Worm (Caenorhabditis elegans) whole organism, L4 larva: ENCODE data around the gene C45B2.6.

Experiments
- ama-1 ChIP-seq: fragments of 150-350 bp; optimal IDR thresholded peaks from 2 replicates; lab custom pipeline; 2014; ENCODE audit warnings: inconsistent platforms, mixed read lengths
- fos-1 ChIP-seq: fragments of 150-350 bp; optimal IDR thresholded peaks from 2 replicates; lab custom pipeline; 2014; ENCODE audit warnings: missing biosample characterization, missing genetic modification characterization
- lin-13 ChIP-seq: fragments of 150-350 bp; optimal IDR thresholded peaks from 2 replicates; lab custom pipeline; 2014; ENCODE audit warnings: missing biosample characterization, missing genetic modification reagents, missing genetic modification characterization
- mdl-1 ChIP-seq, 2 experiments: fragments of 150-350 bp in 1 of 2; sonication (generic microtip) in 1 of 2; optimal IDR thresholded peaks; 2 replicates each; lab custom pipeline; 2014 to 2017; ENCODE audit warnings: missing biosample characterization in 2 of 2, missing genetic modification characterization in 2 of 2
- mxl-3 ChIP-seq: fragments of 200-800 bp; sonication (Bioruptor generic); optimal IDR thresholded peaks from 2 replicates; lab custom pipeline; 2018; ENCODE audit warnings: mild to moderate bottlenecking, missing genetic modification characterization, missing compliant biosample characterization
- nhr-77 ChIP-seq: fragments of 150-350 bp; optimal IDR thresholded peaks from 2 replicates; lab custom pipeline; 2014; ENCODE audit warnings: missing biosample characterization, missing genetic modification characterization
- set-16 ChIP-seq: fragments of 200-800 bp; sonication (Bioruptor generic); IDR thresholded peaks from 2 replicates; pipeline ENCODE4 v1.3.6; 2022; ENCODE audit warnings: missing genetic modification reagents, missing genetic modification characterization, missing compliant biosample characterization

DNA sequence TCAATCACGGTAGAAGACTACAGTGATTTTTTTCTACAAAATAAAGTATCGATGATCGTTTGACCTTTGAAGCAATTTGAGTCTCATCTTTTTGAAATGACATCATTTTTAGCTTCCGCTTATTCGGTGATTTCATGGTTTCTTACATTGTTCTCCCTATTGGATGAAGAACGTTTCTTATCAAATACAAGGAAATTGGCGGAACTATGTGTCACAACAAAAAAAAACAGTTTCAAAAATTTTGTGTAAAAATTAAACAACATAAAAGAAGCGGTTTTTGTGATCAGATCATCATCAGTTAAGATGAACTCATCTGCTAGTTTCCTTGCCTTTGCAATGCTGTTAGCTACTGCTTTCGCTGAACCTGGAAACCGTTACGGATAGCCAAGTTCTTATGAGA, 35.0 kb downstream of the C45B2.6 start, which contains the start of gene C45B2.8:
- no peak for TF ChIP-seq mdl-1 (tag; optimal IDR thresholded peaks at IDR 0.05; lab: Kevin White, UChicago)
- no peak for TF ChIP-seq set-16 (GFP tag; lab: Robert Waterston, UW)
- no peak for TF ChIP-seq lin-13
- TF ChIP-seq fos-1 (tag; lab: Kevin White, UChicago), result no peak
- no peak for TF ChIP-seq ama-1 (lab: Kevin White, UChicago)
- no peak for TF ChIP-seq mxl-3
- TF ChIP-seq nhr-77 (tag; lab: Kevin White, UChicago), result no peak
